Fruit fly (Drosophila melanogaster): ENCODE results near the gene CG34284.

The CG34284 gene

dm6 chr3R:18914594-18915275 is 12.0 kb upstream of the CG34284 start, which contains the start of gene Xrp1:
Xrp1 (plus strand) TSS chr3R:18914968.
- TF ChIP-seq noc (tag; optimal IDR thresholded peaks at IDR 0.05): peak; percentile 57

dm6 chr3R:18913856-18914593 is 11.3 kb upstream of the CG34284 start:
- no peak for TF ChIP-seq noc (tag; optimal IDR thresholded peaks at IDR 0.05)

- peak; percentile 45 for TF ChIP-seq noc (tag; optimal IDR thresholded peaks at IDR 0.05)
Measured at dm6 chr3R:18912782-18913331, 10.1 kb upstream of the CG34284 start, which contains the start of gene Sgsh. Sgsh (minus strand) TSS chr3R:18912922.

dm6 chr3R:18910923-18911322 is 8.2 kb upstream of the CG34284 start:
- peak; percentile 44 for TF ChIP-seq noc (tag; optimal IDR thresholded peaks at IDR 0.05)

dm6 chr3R:18910336-18910735 is 7.6 kb upstream of the CG34284 start:
- no peak for TF ChIP-seq noc (tag; optimal IDR thresholded peaks at IDR 0.05)

- TF ChIP-seq noc (tag; optimal IDR thresholded peaks at IDR 0.05): peak; percentile 23
Measured at dm6 chr3R:18905921-18906878, 3.5 kb upstream of the CG34284 start, which contains the start of gene EndoA. EndoA (plus strand) TSS chr3R:18906609.

dm6 chr3R:18905555-18905920 is 2.8 kb upstream of the CG34284 start, which contains the start of gene CG14292:
CG14292 (minus strand) TSS chr3R:18905655.
- no peak for TF ChIP-seq noc (tag; optimal IDR thresholded peaks at IDR 0.05)

dm6 chr3R:18902164-18902563 is 569 bp downstream of the CG34284 start, which contains the start of gene CG14294:
CG14294 (minus strand) TSS chr3R:18902264.
- no peak for TF ChIP-seq noc (tag; optimal IDR thresholded peaks at IDR 0.05)

- TF ChIP-seq noc (tag; optimal IDR thresholded peaks at IDR 0.05): no peak
Measured at dm6 chr3R:18899123-18899522, 3.6 kb downstream of the CG34284 start, which contains the start of gene Rh2. Rh2 (plus strand) TSS chr3R:18899423.

dm6 chr3R:18897821-18898220 is 4.9 kb downstream of the CG34284 start, which contains the start of gene CG14297:
CG14297 (plus strand) TSS chr3R:18898121.
- no peak for TF ChIP-seq noc (tag; optimal IDR thresholded peaks at IDR 0.05)

- peak; percentile 67 for TF ChIP-seq noc (tag; optimal IDR thresholded peaks at IDR 0.05)
Measured at dm6 chr3R:18895227-18895626, 7.5 kb downstream of the CG34284 start.

- no peak for TF ChIP-seq noc (tag; optimal IDR thresholded peaks at IDR 0.05)
Measured at dm6 chr3R:18875228-18875627, 27.5 kb downstream of the CG34284 start, which contains the start of gene CG14298. CG14298 (plus strand) TSS chr3R:18875528.

All from whole organism, larva.